Fruit fly (Drosophila melanogaster): ENCODE measurements around the gene RpL7-like.

dm6 chr2L:12078123-12078658 lies 22.1 kb downstream of the RpL7-like start:
- no peak for TF ChIP-seq CG15514 (GFP tag; optimal IDR thresholded peaks at IDR 0.05)
- TF ChIP-seq unpg (GFP tag; optimal IDR thresholded peaks at IDR 0.05): no peak
- TF ChIP-seq Dad (GFP tag; optimal IDR thresholded peaks at IDR 0.05): no peak
- no peak for TF ChIP-seq CG8765 (GFP tag; IDR thresholded peaks at IDR 0.05)

All from whole organism, embryonic.